Worm (Caenorhabditis elegans) whole organism, L4/young adult: ENCODE data around the gene F07F6.2.

Source experiments
- W03F9.2 ChIP-seq: fragments of 150-350 bp; optimal IDR thresholded peaks from 2 replicates; lab custom pipeline; 2014; ENCODE audit warnings: missing biosample characterization, missing genetic modification characterization
- dao-5 ChIP-seq: sonication (generic microtip); optimal IDR thresholded peaks from 2 replicates; lab custom pipeline; 2016; ENCODE audit warnings: missing genotype, missing genetic modification characterization, moderate library complexity, missing compliant biosample characterization
- him-1 ChIP-seq: sonication (generic microtip); optimal IDR thresholded peaks from 2 replicates; lab custom pipeline; 2016; ENCODE audit warnings: missing genotype, missing genetic modification reagents, missing genetic modification characterization, missing compliant biosample characterization

DNA sequence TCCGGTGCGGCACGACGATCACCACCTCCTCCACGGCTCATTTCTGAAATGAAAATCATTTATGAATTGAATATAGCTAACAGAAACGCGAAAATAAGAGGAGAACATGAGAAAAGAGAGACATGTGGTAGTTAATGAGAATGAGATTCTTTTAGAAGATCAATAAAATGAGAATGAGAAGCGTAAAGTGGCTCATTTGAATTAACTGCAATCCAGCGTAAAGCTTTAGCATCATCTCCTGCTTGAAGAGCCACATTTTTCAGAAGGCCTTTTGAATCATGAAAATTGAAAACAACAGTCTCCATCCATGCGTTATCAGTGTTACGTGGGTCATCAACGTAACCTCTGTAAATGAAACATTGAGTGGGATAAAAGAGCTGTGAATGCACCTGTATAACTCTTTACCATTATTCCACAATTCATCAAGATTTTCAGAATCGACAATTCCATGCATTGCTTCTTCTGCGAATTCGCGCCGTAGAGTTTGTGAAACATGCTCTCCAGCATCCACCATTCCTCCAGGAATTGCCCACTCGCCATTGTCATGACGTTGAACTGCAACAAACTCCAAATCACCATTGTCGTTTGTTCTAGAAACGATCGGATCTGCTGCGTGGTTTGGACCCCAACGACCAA is 41.1 kb upstream of the F07F6.2 start, which contains the start of gene rsp-4:
- no peak for TF ChIP-seq W03F9.2 (tag; lab: Kevin White, UChicago)
- TF ChIP-seq dao-5 (tag; lab: Kevin White, UChicago): no peak
- no peak for TF ChIP-seq him-1
